Worm (Caenorhabditis elegans) whole organism, L2 larva: ENCODE data around the gene swd-2.2.
A peak's percentile ranks its signal among the peaks of the same experiment; 100 is the strongest.

Source experiments
- C34F6.9 ChIP-seq: fragments of 150-350 bp; optimal IDR thresholded peaks from 2 replicates; lab custom pipeline; 2014; ENCODE audit warnings: missing biosample characterization, missing genetic modification characterization
- F13H6.1 ChIP-seq: sonication (generic microtip); optimal IDR thresholded peaks from 2 replicates; lab custom pipeline; 2016; ENCODE audit warnings: missing genetic modification characterization, missing compliant biosample characterization
- Y55F3AM.14 ChIP-seq: fragments of 200-800 bp; sonication (Bioruptor generic); optimal IDR thresholded peaks from 2 replicates; lab custom pipeline; 2018; ENCODE audit warnings: mild to moderate bottlenecking, missing genetic modification characterization, missing compliant biosample characterization
- ZK546.5 ChIP-seq: sonication (generic microtip); optimal IDR thresholded peaks from 2 replicates; lab custom pipeline; 2017; ENCODE audit warnings: missing biosample characterization, missing genetic modification characterization
- alr-1 ChIP-seq: fragments of 150-350 bp; optimal IDR thresholded peaks from 2 replicates; lab custom pipeline; 2014; ENCODE audit warnings: missing biosample characterization, missing genetic modification characterization
- aly-2 ChIP-seq: fragments of 150-350 bp; optimal IDR thresholded peaks from 2 replicates; lab custom pipeline; 2014; ENCODE audit warnings: missing biosample characterization, missing genetic modification characterization
- ceh-16 ChIP-seq: fragments of 150-350 bp; optimal IDR thresholded peaks from 2 replicates; lab custom pipeline; 2014; ENCODE audit warnings: missing biosample characterization, missing genetic modification characterization
- ceh-82 ChIP-seq: fragments of 150-350 bp; optimal IDR thresholded peaks from 2 replicates; lab custom pipeline; 2014; ENCODE audit warnings: missing biosample characterization, missing genetic modification characterization
- dmd-4 ChIP-seq: sonication (generic microtip); optimal IDR thresholded peaks from 2 replicates; lab custom pipeline; 2017; ENCODE audit warnings: missing biosample characterization, missing genetic modification characterization
- egl-27 ChIP-seq: sonication (generic microtip); optimal IDR thresholded peaks from 3 replicates; lab custom pipeline; 2017; ENCODE audit warnings: missing biosample characterization, missing genetic modification reagents, missing genetic modification characterization
- elt-1 ChIP-seq: fragments of 150-350 bp; optimal IDR thresholded peaks from 2 replicates; lab custom pipeline; 2014; ENCODE audit warnings: missing biosample characterization, missing genetic modification characterization
- gmeb-1 ChIP-seq: fragments of 150-350 bp; optimal IDR thresholded peaks from 2 replicates; lab custom pipeline; 2014; ENCODE audit warnings: missing biosample characterization, missing genetic modification characterization
- lin-11 ChIP-seq: fragments of 150-350 bp; sonication (generic microtip); optimal IDR thresholded peaks from 2 replicates; lab custom pipeline; 2014; ENCODE audit warnings: missing biosample characterization, missing genetic modification characterization, inconsistent platforms, mixed read lengths
- lin-13 ChIP-seq: fragments of 150-350 bp; optimal IDR thresholded peaks from 2 replicates; lab custom pipeline; 2014; ENCODE audit warnings: missing biosample characterization, missing genetic modification reagents, missing genetic modification characterization
- lin-39 ChIP-seq: fragments of 150-350 bp; optimal IDR thresholded peaks from 2 replicates; lab custom pipeline; 2014; ENCODE audit warnings: missing biosample characterization, missing genetic modification reagents, missing genetic modification characterization
- lsy-2 ChIP-seq, 2 experiments: fragments of 150-350 bp in 1 of 2; sonication (generic microtip) in 1 of 2; optimal IDR thresholded peaks; 2 replicates each; lab custom pipeline; 2014 to 2017; ENCODE audit warnings: missing biosample characterization in 2 of 2, missing genetic modification characterization in 2 of 2
- mab-5 ChIP-seq: fragments of 150-350 bp; optimal IDR thresholded peaks from 2 replicates; lab custom pipeline; 2014; ENCODE audit warnings: missing biosample characterization, missing genetic modification characterization
- mdl-1 ChIP-seq, 2 experiments: fragments of 150-350 bp in 1 of 2; sonication (generic microtip) in 1 of 2; optimal IDR thresholded peaks; 2 replicates each; lab custom pipeline; 2017; ENCODE audit warnings: missing biosample characterization in 2 of 2, missing genetic modification characterization in 2 of 2
- nhr-11 ChIP-seq: fragments of 150-350 bp; optimal IDR thresholded peaks from 2 replicates; lab custom pipeline; 2014; ENCODE audit warnings: missing biosample characterization, missing genetic modification characterization
- nhr-129 ChIP-seq: fragments of 150-350 bp; optimal IDR thresholded peaks from 2 replicates; lab custom pipeline; 2014; ENCODE audit warnings: missing biosample characterization, missing genetic modification characterization
- nhr-23 ChIP-seq: fragments of 150-350 bp; optimal IDR thresholded peaks from 2 replicates; lab custom pipeline; 2014; ENCODE audit warnings: missing biosample characterization, missing genetic modification reagents, missing genetic modification characterization
- nhr-25 ChIP-seq: fragments of 150-350 bp; sonication (generic microtip); optimal IDR thresholded peaks from 3 replicates; lab custom pipeline; 2014; ENCODE audit warnings: missing biosample characterization, missing genetic modification characterization
- sem-4 ChIP-seq: fragments of 150-350 bp; optimal IDR thresholded peaks from 2 replicates; lab custom pipeline; 2014; ENCODE audit warnings: missing biosample characterization, missing genetic modification reagents, missing genetic modification characterization
- sma-3 ChIP-seq: sonication (generic microtip); optimal IDR thresholded peaks from 2 replicates; lab custom pipeline; 2016; ENCODE audit warnings: missing genetic modification reagents, missing genetic modification characterization, missing compliant biosample characterization
- snpc-4 ChIP-seq: fragments of 150-350 bp; optimal IDR thresholded peaks from 2 replicates; lab custom pipeline; 2014; ENCODE audit warnings: missing biosample characterization, missing genetic modification characterization
- unc-39 ChIP-seq: fragments of 150-350 bp; optimal IDR thresholded peaks from 2 replicates; lab custom pipeline; 2014; ENCODE audit warnings: missing biosample characterization, missing genetic modification characterization
- unc-55 ChIP-seq: fragments of 150-350 bp; sonication (generic microtip); optimal IDR thresholded peaks from 3 replicates; lab custom pipeline; 2014; ENCODE audit warnings: missing biosample characterization, missing genetic modification reagents, missing genetic modification characterization
- zag-1 ChIP-seq: fragments of 150-350 bp; optimal IDR thresholded peaks from 2 replicates; lab custom pipeline; 2014; ENCODE audit warnings: missing biosample characterization, missing genetic modification characterization
- ztf-1 ChIP-seq: fragments of 200-800 bp; sonication (Bioruptor generic); conservative IDR thresholded peaks from 2 replicates; pipeline ENCODE4 v1.3.6; 2022; ENCODE audit warnings: missing genetic modification characterization, missing compliant biosample characterization

The swd-2.2 gene

DNA sequence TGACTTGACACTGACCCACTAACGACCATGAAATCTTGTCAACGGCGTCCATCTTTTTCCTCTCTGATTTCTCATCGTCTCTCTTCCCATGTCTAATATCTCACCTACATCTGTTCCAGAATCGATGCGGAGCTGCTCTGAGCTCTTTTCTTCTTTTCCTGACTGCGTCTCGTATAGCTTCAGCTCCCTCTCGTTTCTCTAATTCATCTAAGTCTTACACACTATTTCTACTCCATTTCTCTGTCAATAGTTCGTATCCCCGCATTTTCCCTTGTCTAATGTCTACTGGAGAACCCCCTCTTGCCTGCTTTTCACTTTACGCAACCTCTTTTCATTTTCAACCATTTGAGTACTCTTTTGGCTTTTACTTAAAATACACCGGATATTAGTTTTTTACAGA, 43.6 kb downstream of the swd-2.2 start, which contains the start of gene ric-3 (continued):
- TF ChIP-seq lin-39 (tag; lab: Kevin White, UChicago) = no peak
- no peak for TF ChIP-seq dmd-4 (tag; lab: Kevin White, UChicago)
- peak; percentile 45 for TF ChIP-seq mab-5 (tag; lab: Kevin White, UChicago)
- no peak for TF ChIP-seq aly-2 (tag; lab: Kevin White, UChicago)
- peak; percentile 75 for TF ChIP-seq zag-1
- TF ChIP-seq C34F6.9 (tag; lab: Kevin White, UChicago) = peak; percentile 93
- no peak for TF ChIP-seq ZK546.5
- peak; percentile 89 for TF ChIP-seq unc-55 (GFP tag; lab: Kevin White, UChicago)
- TF ChIP-seq egl-27 = peak; percentile 42
- peak; percentile 71 for TF ChIP-seq sem-4 (tag; lab: Kevin White, UChicago)
- TF ChIP-seq ceh-82 = no peak
- TF ChIP-seq F13H6.1 (tag; lab: Kevin White, UChicago) = peak; percentile 84
- peak; percentile 26 for TF ChIP-seq lin-13 (GFP tag; lab: Kevin White, UChicago)
- TF ChIP-seq Y55F3AM.14 (GFP tag; lab: Kevin White, UChicago) = no peak
- TF ChIP-seq gmeb-1 (tag; lab: Kevin White, UChicago) = no peak
- peak; percentile 84 for TF ChIP-seq nhr-129 (tag; lab: Kevin White, UChicago)
- TF ChIP-seq nhr-11 (tag; lab: Kevin White, UChicago) = no peak
- peak in 1 of 2 experiments; percentile 10 for TF ChIP-seq mdl-1 (tag; optimal IDR thresholded peaks at IDR 0.05; lab: Kevin White, UChicago)
- peak; percentile 15 to 79 for TF ChIP-seq lsy-2 (tag; optimal IDR thresholded peaks at IDR 0.05; lab: Kevin White, UChicago)
- TF ChIP-seq sma-3 = no peak
- TF ChIP-seq lin-11 (tag; lab: Kevin White, UChicago) = peak; percentile 54
- no peak for TF ChIP-seq elt-1 (tag; lab: Kevin White, UChicago)
- no peak for TF ChIP-seq ceh-16
- TF ChIP-seq snpc-4 (tag; lab: Kevin White, UChicago) = peak; percentile 36
- TF ChIP-seq alr-1 (tag; lab: Kevin White, UChicago) = no peak

DNA sequence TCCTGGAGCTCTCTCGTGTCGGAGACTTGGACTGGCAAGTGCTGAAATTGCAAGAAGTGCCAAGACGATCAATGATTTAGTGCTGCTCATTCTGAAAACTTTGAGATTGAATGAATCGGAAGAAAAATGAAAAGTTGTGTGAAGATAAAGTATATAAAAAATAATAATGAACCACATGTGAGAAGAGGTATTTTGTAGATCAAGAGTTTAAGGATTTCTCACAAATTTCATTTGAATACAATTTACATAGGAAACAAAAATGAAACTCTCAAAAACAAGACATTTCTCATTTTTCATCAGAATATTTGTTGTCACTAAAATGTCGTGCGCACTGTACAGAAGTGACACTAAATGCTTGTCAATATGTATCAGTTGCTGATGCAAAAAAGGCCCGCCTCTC, 48.3 kb downstream of the swd-2.2 start, which contains the start of gene T14A8.2:
T14A8.2 (minus strand) TSS at position 101 of the 400 bp plus-strand sequence.
- TF ChIP-seq ztf-1 (GFP tag; lab: Robert Waterston, UW) (no peak), snpc-4 (tag; lab: Kevin White, UChicago) (no peak), elt-1 (tag; lab: Kevin White, UChicago) (no peak), unc-39 (tag; lab: Kevin White, UChicago) (no peak), sem-4 (tag; lab: Kevin White, UChicago) (no peak), gmeb-1 (tag; lab: Kevin White, UChicago) (no peak)

DNA sequence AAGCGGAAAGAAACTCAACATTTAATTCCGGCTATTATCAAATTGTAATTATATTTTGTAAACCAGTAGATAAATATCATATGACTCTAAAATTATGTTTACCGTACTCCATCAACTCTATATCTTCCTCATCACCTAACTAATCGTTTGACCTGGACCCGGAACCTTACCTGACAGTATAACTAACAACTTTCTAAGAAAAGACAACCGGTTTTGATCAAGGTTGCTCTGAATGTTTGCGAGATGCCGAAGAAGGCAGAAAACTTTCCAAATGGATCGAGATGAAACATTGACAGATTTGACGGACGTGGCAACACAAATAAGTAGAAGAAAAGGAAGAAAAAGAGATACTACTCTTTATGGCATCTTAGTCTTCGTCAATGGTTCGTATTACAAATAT, 50.4 kb downstream of the swd-2.2 start:
- TF ChIP-seq egl-27 (peak; percentile 7), nhr-25 (tag; lab: Kevin White, UChicago) (peak; percentile 54), nhr-23 (tag; lab: Kevin White, UChicago) (no peak)
